Fruit fly (Drosophila melanogaster) whole organism, embryonic: ENCODE results near the gene Fgop2.

Experiments used
- ATbp ChIP-seq: fragments of 200-800 bp; sonication (Bioruptor generic); optimal IDR thresholded peaks from 2 replicates; lab custom pipeline; 2017; ENCODE audit warnings: missing biosample characterization, mild to moderate bottlenecking, missing genetic modification characterization, missing genetic modification reagents
- Awh ChIP-seq: fragments of 200-800 bp; sonication (Bioruptor generic); IDR thresholded peaks from 2 replicates; pipeline ENCODE4, ENCODE4 v1.3.6; 2022; ENCODE audit warnings: missing biosample characterization, missing genetic modification characterization
- B-H2 ChIP-seq: fragments of 200-800 bp; sonication (Bioruptor generic); optimal IDR thresholded peaks from 2 replicates; lab custom pipeline; 2018; ENCODE audit warnings: missing biosample characterization, mild to moderate bottlenecking, missing genetic modification characterization
- BEAF-32 ChIP-seq: fragments of 200-800 bp; sonication (Bioruptor generic); optimal IDR thresholded peaks from 3 replicates; lab custom pipeline; 2017; ENCODE audit warnings: missing biosample characterization, missing genetic modification characterization, mild to moderate bottlenecking, moderate library complexity, missing genetic modification reagents
- CG10267 ChIP-seq: fragments of 200-800 bp; sonication (Bioruptor generic); optimal IDR thresholded peaks from 2 replicates; lab custom pipeline; 2018; ENCODE audit warnings: missing biosample characterization, mild to moderate bottlenecking, missing genetic modification characterization, moderate library complexity
- CG10543 ChIP-seq: fragments of 200-800 bp; sonication (Bioruptor generic); optimal IDR thresholded peaks from 3 replicates; lab custom pipeline; 2017; ENCODE audit warnings: missing biosample characterization, mild to moderate bottlenecking, missing genetic modification characterization, moderate library complexity
- CG11093 ChIP-seq: fragments of 200-800 bp; sonication (Bioruptor generic); IDR thresholded peaks from 3 replicates; pipeline ENCODE4 v1.3.6; 2022; ENCODE audit warnings: missing biosample characterization, missing genetic modification characterization
- CG11398 ChIP-seq: fragments of 200-800 bp; sonication (Bioruptor generic); optimal IDR thresholded peaks from 2 replicates; lab custom pipeline; 2016; ENCODE audit warnings: missing biosample characterization, missing genetic modification characterization
- CG12104 ChIP-seq: fragments of 200-800 bp; sonication (Bioruptor generic); optimal IDR thresholded peaks from 3 replicates; lab custom pipeline; 2016; ENCODE audit warnings: missing biosample characterization, missing genetic modification characterization
- CG15514 ChIP-seq: fragments of 200-800 bp; sonication (Bioruptor generic); optimal IDR thresholded peaks from 3 replicates; lab custom pipeline; 2017; ENCODE audit warnings: missing biosample characterization, missing genetic modification characterization, mild to moderate bottlenecking, moderate library complexity, missing genetic modification reagents
- CG16779 ChIP-seq: fragments of 200-800 bp; sonication (Bioruptor generic); IDR thresholded peaks from 2 replicates; pipeline ENCODE4 v1.3.6; 2022; ENCODE audit warnings: missing biosample characterization, missing genetic modification characterization
- CG17385 ChIP-seq: fragments of 200-800 bp; sonication (Bioruptor generic); optimal IDR thresholded peaks from 3 replicates; lab custom pipeline; 2018; ENCODE audit warnings: missing biosample characterization, mild to moderate bottlenecking, missing genetic modification characterization
- CG17568 ChIP-seq: fragments of 200-800 bp; sonication (Bioruptor generic); optimal IDR thresholded peaks from 2 replicates; lab custom pipeline; 2018; ENCODE audit warnings: missing biosample characterization, mild to moderate bottlenecking, missing genetic modification characterization, moderate library complexity
- CG30431 ChIP-seq: fragments of 200-800 bp; sonication (Bioruptor generic); optimal IDR thresholded peaks from 2 replicates; lab custom pipeline; 2017; ENCODE audit warnings: missing biosample characterization, missing genetic modification characterization
- CG3065 ChIP-seq: fragments of 200-800 bp; sonication (Bioruptor generic); optimal IDR thresholded peaks from 2 replicates; lab custom pipeline; 2016; ENCODE audit warnings: missing biosample characterization, missing genetic modification characterization
- CG31224 ChIP-seq: fragments of 200-800 bp; sonication (Bioruptor generic); IDR thresholded peaks from 2 replicates; pipeline ENCODE4 v1.3.6; 2022; ENCODE audit warnings: missing biosample characterization, missing genetic modification characterization
- CG33213 ChIP-seq: fragments of 200-800 bp; sonication (Bioruptor generic); optimal IDR thresholded peaks from 3 replicates; lab custom pipeline; 2016; ENCODE audit warnings: missing biosample characterization, missing genetic modification characterization
- CG4404 ChIP-seq: fragments of 200-800 bp; sonication (Bioruptor generic); IDR thresholded peaks from 2 replicates; pipeline ENCODE4 v1.3.6; 2022; ENCODE audit warnings: missing biosample characterization, missing genetic modification characterization
- CG6272 ChIP-seq: fragments of 200-800 bp; sonication (Bioruptor generic); IDR thresholded peaks from 2 replicates; pipeline ENCODE4 v1.3.6; 2022; ENCODE audit warnings: missing biosample characterization, missing genetic modification characterization
- CG6791 ChIP-seq: fragments of 200-800 bp; sonication (Bioruptor generic); IDR thresholded peaks from 3 replicates; pipeline ENCODE4 v1.3.6; 2022; ENCODE audit warnings: missing biosample characterization, missing genetic modification characterization; ENCODE audit not compliant: partially characterized antibody
- CG7928 ChIP-seq: fragments of 200-800 bp; sonication (Bioruptor generic); optimal IDR thresholded peaks from 2 replicates; lab custom pipeline; 2017; ENCODE audit warnings: missing biosample characterization, mild to moderate bottlenecking, missing genetic modification characterization
- CG7963 ChIP-seq: fragments of 200-800 bp; sonication (Bioruptor generic); IDR thresholded peaks from 3 replicates; pipeline ENCODE4 v1.3.6; 2022; ENCODE audit warnings: missing biosample characterization, missing genetic modification characterization; ENCODE audit not compliant: partially characterized antibody
- CG9797 ChIP-seq: fragments of 200-800 bp; sonication (Bioruptor generic); optimal IDR thresholded peaks from 3 replicates; lab custom pipeline; 2018; ENCODE audit warnings: missing biosample characterization, mild to moderate bottlenecking, missing genetic modification characterization
- CG9817 ChIP-seq: fragments of 200-800 bp; sonication (Bioruptor generic); optimal IDR thresholded peaks from 2 replicates; lab custom pipeline; 2018; ENCODE audit warnings: missing biosample characterization, mild to moderate bottlenecking, missing genetic modification characterization, moderate library complexity
- Dek ChIP-seq: fragments of 200-800 bp; sonication (Bioruptor generic); optimal IDR thresholded peaks from 3 replicates; lab custom pipeline; 2019; ENCODE audit warnings: missing biosample characterization, mild to moderate bottlenecking, missing genetic modification characterization, moderate library complexity
- HLH3B ChIP-seq: fragments of 200-800 bp; sonication (Bioruptor generic); IDR thresholded peaks from 2 replicates; pipeline ENCODE4 v1.3.6; 2022; ENCODE audit warnings: missing biosample characterization, missing genetic modification characterization
- HLH4C ChIP-seq: fragments of 200-800 bp; sonication (Bioruptor generic); IDR thresholded peaks from 3 replicates; pipeline ENCODE4 v1.3.6; 2022; ENCODE audit warnings: missing biosample characterization, missing genetic modification characterization; ENCODE audit not compliant: partially characterized antibody
- Hr78 ChIP-seq, 2 experiments: fragments of 200-800 bp in 1 of 2; fragments of >200 bp in 1 of 2; sonication (Bioruptor generic) in 1 of 2; optimal IDR thresholded peaks; 2 replicates each; lab custom pipeline; 2017 to 2019; ENCODE audit warnings: missing biosample characterization in 2 of 2, missing genetic modification characterization in 2 of 2, mild to moderate bottlenecking in 1 of 2, moderate library complexity in 1 of 2
- TFAM ChIP-seq: fragments of 200-800 bp; sonication (Bioruptor generic); optimal IDR thresholded peaks from 2 replicates; lab custom pipeline; 2017; ENCODE audit warnings: missing biosample characterization, missing genetic modification characterization, inconsistent platforms
- ash1 ChIP-seq: fragments of 200-800 bp; sonication (Bioruptor generic); optimal IDR thresholded peaks from 2 replicates; lab custom pipeline; 2018; ENCODE audit warnings: missing biosample characterization, mild to moderate bottlenecking, missing genetic modification characterization
- br ChIP-seq: fragments of >200 bp; optimal IDR thresholded peaks from 2 replicates; lab custom pipeline; 2017
- crc ChIP-seq: fragments of 200-800 bp; sonication (Bioruptor generic); optimal IDR thresholded peaks from 2 replicates; lab custom pipeline; 2016; ENCODE audit warnings: missing biosample characterization, missing genetic modification characterization
- croc ChIP-seq: fragments of 200-800 bp; sonication (Bioruptor generic); conservative IDR thresholded peaks from 3 replicates; pipeline ENCODE4 v1.3.6; 2022; ENCODE audit warnings: missing biosample characterization, missing genetic modification characterization
- ewg ChIP-seq: fragments of 200-800 bp; sonication (Bioruptor generic); optimal IDR thresholded peaks from 3 replicates; lab custom pipeline; 2017; ENCODE audit warnings: mild to moderate bottlenecking, missing biosample characterization, missing genetic modification reagents, missing genetic modification characterization
- eyg ChIP-seq: fragments of 200-800 bp; sonication (Bioruptor generic); optimal IDR thresholded peaks from 3 replicates; lab custom pipeline; 2016; ENCODE audit warnings: missing biosample characterization, missing genetic modification characterization
- fd102C ChIP-seq: fragments of 200-800 bp; sonication (Bioruptor generic); optimal IDR thresholded peaks from 2 replicates; lab custom pipeline; 2018; ENCODE audit warnings: missing biosample characterization, mild to moderate bottlenecking, missing genetic modification characterization, moderate library complexity
- gce ChIP-seq: fragments of 200-800 bp; sonication (Bioruptor generic); IDR thresholded peaks from 3 replicates; pipeline ENCODE4 v1.3.6; 2022; ENCODE audit warnings: missing biosample characterization, missing genetic modification characterization
- grau ChIP-seq: fragments of 200-800 bp; optimal IDR thresholded peaks from 3 replicates; lab custom pipeline; 2019; ENCODE audit warnings: missing biosample characterization, mild to moderate bottlenecking, missing genetic modification characterization, moderate library complexity
- h ChIP-seq: fragments of >200 bp; optimal IDR thresholded peaks from 2 replicates; lab custom pipeline; 2017
- hbn ChIP-seq: fragments of 200-800 bp; sonication (Bioruptor generic); IDR thresholded peaks from 2 replicates; pipeline ENCODE4 v1.3.6; 2022; ENCODE audit warnings: missing biosample characterization, missing genetic modification characterization; ENCODE audit not compliant: partially characterized antibody
- kni ChIP-seq: fragments of 200-800 bp; sonication (Bioruptor generic); optimal IDR thresholded peaks from 3 replicates; lab custom pipeline; 2017; ENCODE audit warnings: mild to moderate bottlenecking, missing biosample characterization, missing genetic modification reagents, missing genetic modification characterization
- knrl ChIP-seq: fragments of 200-800 bp; sonication (Bioruptor generic); IDR thresholded peaks from 3 replicates; pipeline ENCODE4 v1.3.6; 2022; ENCODE audit warnings: missing biosample characterization, missing genetic modification characterization; ENCODE audit not compliant: partially characterized antibody
- maf-S ChIP-seq: fragments of 200-800 bp; sonication (Bioruptor generic); optimal IDR thresholded peaks from 2 replicates; lab custom pipeline; 2016; ENCODE audit warnings: missing biosample characterization, missing genetic modification characterization
- pan ChIP-seq, 4 experiments: fragments of >200 bp in 3 of 4; fragments of 200-800 bp in 1 of 4; sonication (Bioruptor generic) in 1 of 4; optimal IDR thresholded peaks in 3 of 4; IDR thresholded peaks in 1 of 4; 2 replicates each; pipeline versions ENCODE4 v1.3.6 to Lab custom; 2017 to 2022; ENCODE audit warnings: missing biosample characterization in 2 of 4, missing genetic modification characterization in 2 of 4, mixed read lengths in 1 of 4
- pb ChIP-seq: fragments of 200-800 bp; sonication (Bioruptor generic); optimal IDR thresholded peaks from 3 replicates; lab custom pipeline; 2016; ENCODE audit warnings: missing biosample characterization, missing genetic modification characterization
- pros ChIP-seq: fragments of 200-800 bp; sonication (Bioruptor generic); optimal IDR thresholded peaks from 3 replicates; lab custom pipeline; 2019; ENCODE audit warnings: missing biosample characterization, mild to moderate bottlenecking, missing genetic modification characterization, moderate library complexity
- so ChIP-seq: fragments of 200-800 bp; sonication (Bioruptor generic); IDR thresholded peaks from 3 replicates; pipeline ENCODE4 v1.3.6; 2022; ENCODE audit warnings: missing biosample characterization, missing genetic modification characterization
- tap ChIP-seq: fragments of 200-800 bp; optimal IDR thresholded peaks from 3 replicates; lab custom pipeline; 2019; ENCODE audit warnings: missing biosample characterization, mild to moderate bottlenecking, missing genetic modification characterization, moderate library complexity
- trh ChIP-seq: fragments of 200-800 bp; sonication (Bioruptor generic); optimal IDR thresholded peaks from 2 replicates; lab custom pipeline; 2016; ENCODE audit warnings: missing biosample characterization, missing genetic modification characterization

Gene Fgop2

DNA sequence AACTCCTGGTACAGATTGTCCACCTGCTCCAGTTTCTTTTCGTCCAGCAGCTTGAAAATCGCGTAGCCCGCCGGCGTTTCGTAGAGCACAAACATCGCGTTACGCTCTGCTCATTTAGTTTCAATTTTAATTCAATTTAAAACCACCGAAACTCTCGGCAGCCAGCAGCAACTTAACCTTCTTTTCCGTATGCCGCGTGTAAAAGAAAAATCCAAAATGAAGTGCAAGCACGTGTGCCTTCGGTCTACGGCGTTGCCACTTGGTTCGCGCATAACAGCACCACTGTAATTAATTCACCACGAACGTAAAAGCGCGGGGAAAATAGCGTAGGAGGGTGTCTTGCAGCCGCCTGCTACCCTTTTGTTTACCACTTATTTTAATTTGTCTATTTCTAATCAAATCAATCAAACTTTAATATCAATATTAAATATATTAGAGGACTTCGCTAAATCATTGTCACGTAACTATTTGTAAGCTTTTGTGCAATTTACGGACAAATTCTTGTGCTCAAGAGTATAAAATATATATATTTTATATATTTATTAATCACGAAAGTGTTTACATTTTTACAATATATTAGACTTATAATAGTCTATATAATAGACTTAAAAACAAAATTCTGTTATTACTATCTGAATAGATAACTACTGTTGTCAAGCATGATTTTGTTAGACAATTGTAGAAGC lies 26.4 kb downstream of the Fgop2 start, which contains the start of gene nop5 (continued):
- no peak for TF ChIP-seq TFAM
- TF ChIP-seq HLH3B = no peak
- peak; percentile 28; the same call in 2 of the 3 replicates for TF ChIP-seq croc
- TF ChIP-seq CG17385 (GFP tag; lab: Kevin White, UChicago) = peak; percentile 74
- no peak for TF ChIP-seq trh (GFP tag; lab: Kevin White, UChicago)
- TF ChIP-seq Hr78 (GFP tag; optimal IDR thresholded peaks at IDR 0.05; lab: Kevin White, UChicago) = no peak
- TF ChIP-seq pb (GFP tag; lab: Kevin White, UChicago) = no peak
- TF ChIP-seq CG30431 (GFP tag; lab: Kevin White, UChicago) = peak; percentile 35
- TF ChIP-seq CG4404 = no peak
- TF ChIP-seq tap (tag; lab: Kevin White, UChicago) = peak; percentile 67
- no peak for TF ChIP-seq CG16779 (GFP tag; lab: Robert Waterston, UW)
- TF ChIP-seq pros (GFP tag; lab: Kevin White, UChicago) = peak; percentile 37
- TF ChIP-seq Awh (GFP tag; lab: Robert Waterston, UW) = no peak
- no peak for TF ChIP-seq br (lab: Kevin White, UChicago)
- no peak for TF ChIP-seq BEAF-32 (GFP tag; lab: Kevin White, UChicago)
- TF ChIP-seq CG9817 (tag; lab: Kevin White, UChicago) = peak; percentile 69
- peak in 1 of 2 experiments; percentile 81 for TF ChIP-seq pan (optimal IDR thresholded peaks at IDR 0.05; lab: Kevin White, UChicago)
- peak; percentile 21 to 73 for TF ChIP-seq pan (GFP tag; optimal IDR thresholded peaks at IDR 0.05 in 1 of 2, IDR thresholded peaks at IDR 0.05 in 1 of 2)
- no peak for TF ChIP-seq so (GFP tag; lab: Robert Waterston, UW)
- peak; percentile 72 for TF ChIP-seq B-H2 (GFP tag; lab: Kevin White, UChicago)
- TF ChIP-seq ewg (GFP tag; lab: Kevin White, UChicago) = no peak
- TF ChIP-seq crc = no peak
- TF ChIP-seq CG33213 (GFP tag; lab: Kevin White, UChicago) = no peak
- no peak for TF ChIP-seq gce
- TF ChIP-seq CG3065 = no peak
- TF ChIP-seq CG6272 (GFP tag; lab: Robert Waterston, UW) = no peak
- TF ChIP-seq fd102C = no peak
- TF ChIP-seq CG11398 (GFP tag; lab: Kevin White, UChicago) = no peak
- TF ChIP-seq Dek (tag; lab: Kevin White, UChicago) = peak; percentile 71
- peak; percentile 69 for TF ChIP-seq CG10267 (tag; lab: Kevin White, UChicago)
- TF ChIP-seq CG6791 = 0 out of 3 replicates have a peak, but pooled peaks have one; percentile 31
- TF ChIP-seq HLH4C (GFP tag; lab: Robert Waterston, UW) = peak; percentile 28; the same call in 1 of the 3 replicates
- no peak for TF ChIP-seq eyg (GFP tag; lab: Kevin White, UChicago)
- TF ChIP-seq CG11093 = no peak
- no peak for TF ChIP-seq CG7928 (GFP tag; lab: Kevin White, UChicago)
- no peak for TF ChIP-seq kni (GFP tag; lab: Kevin White, UChicago)
- TF ChIP-seq CG12104 (GFP tag; lab: Kevin White, UChicago) = peak; percentile 63
- TF ChIP-seq ash1 (GFP tag; lab: Kevin White, UChicago) = no peak
- TF ChIP-seq hbn (GFP tag; lab: Robert Waterston, UW) = no peak
- peak; percentile 27 for TF ChIP-seq CG15514 (GFP tag; lab: Kevin White, UChicago)
- no peak for TF ChIP-seq knrl (GFP tag; lab: Robert Waterston, UW)
- TF ChIP-seq CG9797 (GFP tag; lab: Kevin White, UChicago) = no peak
- no peak for TF ChIP-seq ATbp (GFP tag; lab: Kevin White, UChicago)
- TF ChIP-seq CG17568 (GFP tag; lab: Kevin White, UChicago) = no peak
- TF ChIP-seq CG31224 = no peak
- no peak for TF ChIP-seq maf-S (GFP tag; lab: Kevin White, UChicago)
- peak; percentile 80 for TF ChIP-seq grau (tag; lab: Kevin White, UChicago)
- no peak for TF ChIP-seq CG7963 (GFP tag; lab: Robert Waterston, UW)
- peak; percentile 85 for TF ChIP-seq CG10543 (GFP tag; lab: Kevin White, UChicago)
- no peak for TF ChIP-seq h
